Worm (Caenorhabditis elegans): ENCODE data around the gene W09B6.4.

The W09B6.4 gene

DNA sequence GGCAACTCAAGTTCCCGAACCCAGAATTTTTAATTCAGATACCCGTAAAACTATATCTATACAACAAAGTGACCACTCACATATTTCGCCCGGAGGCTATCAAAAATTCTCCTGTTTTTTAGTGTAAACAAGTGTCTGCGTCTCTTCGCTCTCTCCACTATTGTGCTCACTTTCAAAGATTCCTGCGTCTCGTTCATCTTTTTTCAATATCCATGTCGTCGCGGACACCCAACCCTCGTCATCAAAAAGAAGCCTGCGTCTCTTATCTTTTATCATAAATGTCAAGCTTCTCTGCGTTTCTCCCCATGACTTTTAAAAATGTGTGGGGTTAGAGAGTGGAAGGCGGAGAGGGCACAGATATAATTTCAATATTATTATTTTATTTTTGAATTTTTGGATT, 55.7 kb downstream of the W09B6.4 start:
- TF ChIP-seq dao-5 (tag; optimal IDR thresholded peaks at IDR 0.05) = no peak
- TF ChIP-seq him-1 (tag; optimal IDR thresholded peaks at IDR 0.05) = no peak
- no peak for TF ChIP-seq W03F9.2 (tag; optimal IDR thresholded peaks at IDR 0.05)

DNA sequence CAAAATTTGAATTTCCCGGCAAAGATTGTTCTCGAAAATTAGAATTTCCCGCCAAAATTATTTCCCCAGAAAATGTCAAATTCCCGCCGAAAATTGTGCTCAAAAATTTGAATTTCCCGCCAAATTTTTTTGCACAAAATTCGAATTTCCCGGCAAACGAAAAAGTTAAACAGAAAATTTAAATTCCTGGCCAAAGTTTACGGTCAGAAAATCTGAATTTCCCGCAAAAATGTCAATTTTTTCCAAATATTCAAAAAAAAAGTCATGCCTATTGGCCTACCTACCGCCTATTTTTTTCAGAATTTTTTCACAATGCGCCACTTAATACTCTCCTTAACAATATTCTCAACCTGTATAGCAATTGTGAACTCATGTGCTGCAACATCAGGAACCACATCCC, 57.8 kb downstream of the W09B6.4 start, which contains the start of gene K02E7.1:
K02E7.1 (plus strand) TSS at position 301 of the 400 bp plus-strand sequence.
- TF ChIP-seq dao-5 (tag; optimal IDR thresholded peaks at IDR 0.05) (no peak), W03F9.2 (tag; optimal IDR thresholded peaks at IDR 0.05) (no peak), him-1 (tag; optimal IDR thresholded peaks at IDR 0.05) (no peak)
